Fruit fly (Drosophila melanogaster) whole organism, embryonic: ENCODE results near the gene Bet5.

ENCODE experiments used
- BEAF-32 ChIP-seq: fragments of 200-800 bp; sonication (Bioruptor generic); optimal IDR thresholded peaks from 3 replicates; lab custom pipeline; 2017; ENCODE audit warnings: missing biosample characterization, missing genetic modification characterization, mild to moderate bottlenecking, moderate library complexity, missing genetic modification reagents
- Bgb ChIP-seq: fragments of 200-800 bp; sonication (Bioruptor generic); IDR thresholded peaks from 2 replicates; pipeline ENCODE4 v1.3.6; 2022; ENCODE audit warnings: missing biosample characterization, missing genetic modification characterization; ENCODE audit not compliant: partially characterized antibody
- CG10431 ChIP-seq: fragments of 200-800 bp; sonication (Bioruptor generic); optimal IDR thresholded peaks from 3 replicates; lab custom pipeline; 2018; ENCODE audit warnings: missing biosample characterization, mild to moderate bottlenecking, missing genetic modification characterization
- CG11560 ChIP-seq: fragments of 200-800 bp; sonication (Bioruptor generic); IDR thresholded peaks from 3 replicates; pipeline ENCODE4 v1.3.6; 2022; ENCODE audit warnings: missing biosample characterization, missing genetic modification characterization
- CG1603 ChIP-seq: fragments of 200-800 bp; sonication (Bioruptor generic); optimal IDR thresholded peaks from 2 replicates; lab custom pipeline; 2019; ENCODE audit warnings: missing biosample characterization, mild to moderate bottlenecking, missing genetic modification characterization, moderate library complexity
- CG17186 ChIP-seq: fragments of 200-800 bp; sonication (Bioruptor generic); optimal IDR thresholded peaks from 3 replicates; lab custom pipeline; 2017; ENCODE audit warnings: missing biosample characterization, missing genetic modification reagents, missing genetic modification characterization
- CG17612 ChIP-seq: fragments of 200-800 bp; sonication (Bioruptor generic); IDR thresholded peaks from 2 replicates; pipeline ENCODE4 v1.3.6; 2022; ENCODE audit warnings: missing biosample characterization, missing genetic modification characterization
- CG2120 ChIP-seq: fragments of 200-800 bp; sonication (Bioruptor generic); optimal IDR thresholded peaks from 3 replicates; lab custom pipeline; 2016; ENCODE audit warnings: missing biosample characterization, missing genetic modification characterization
- CG2129 ChIP-seq: fragments of 200-800 bp; sonication (Bioruptor generic); IDR thresholded peaks from 2 replicates; pipeline ENCODE4 v1.3.6; 2022; ENCODE audit warnings: missing biosample characterization, missing genetic modification characterization; ENCODE audit not compliant: partially characterized antibody
- CG2889 ChIP-seq: fragments of 200-800 bp; sonication (Bioruptor generic); IDR thresholded peaks from 3 replicates; pipeline ENCODE4 v1.3.6; 2022; ENCODE audit warnings: missing biosample characterization, missing genetic modification characterization
- CG31224 ChIP-seq: fragments of 200-800 bp; sonication (Bioruptor generic); IDR thresholded peaks from 2 replicates; pipeline ENCODE4 v1.3.6; 2022; ENCODE audit warnings: missing biosample characterization, missing genetic modification characterization
- CG3407 ChIP-seq: fragments of 200-800 bp; sonication (Bioruptor generic); optimal IDR thresholded peaks from 2 replicates; lab custom pipeline; 2018; ENCODE audit warnings: missing biosample characterization, mild to moderate bottlenecking, missing genetic modification characterization
- CG34376 ChIP-seq: fragments of 200-800 bp; sonication (Bioruptor generic); optimal IDR thresholded peaks from 2 replicates; lab custom pipeline; 2018; ENCODE audit warnings: missing biosample characterization, mild to moderate bottlenecking, missing genetic modification characterization
- CG4854 ChIP-seq: fragments of 200-800 bp; sonication (Bioruptor generic); optimal IDR thresholded peaks from 2 replicates; lab custom pipeline; 2016; ENCODE audit warnings: missing biosample characterization, missing genetic modification characterization, inconsistent platforms
- CG6683 ChIP-seq: fragments of 200-800 bp; sonication (Bioruptor generic); optimal IDR thresholded peaks from 2 replicates; lab custom pipeline; 2017; ENCODE audit warnings: missing biosample characterization, mild to moderate bottlenecking, missing genetic modification characterization, missing genetic modification reagents
- CG7372 ChIP-seq: fragments of 200-800 bp; sonication (Bioruptor generic); IDR thresholded peaks from 2 replicates; pipeline ENCODE4 v1.3.6; 2022; ENCODE audit warnings: missing biosample characterization, missing genetic modification characterization
- CG8281 ChIP-seq: fragments of 200-800 bp; sonication (Bioruptor generic); optimal IDR thresholded peaks from 2 replicates; lab custom pipeline; 2018; ENCODE audit warnings: missing biosample characterization, mild to moderate bottlenecking, missing genetic modification characterization, moderate library complexity
- CG9932 ChIP-seq: fragments of 200-800 bp; sonication (Bioruptor generic); IDR thresholded peaks from 2 replicates; pipeline ENCODE4 v1.3.6; 2022; ENCODE audit warnings: missing biosample characterization, missing genetic modification characterization
- CTCF ChIP-seq: fragments of 200-800 bp; sonication (Bioruptor generic); optimal IDR thresholded peaks from 2 replicates; lab custom pipeline; 2017; ENCODE audit warnings: missing biosample characterization, mild to moderate bottlenecking, missing genetic modification characterization, moderate library complexity
- Camta ChIP-seq: fragments of 200-800 bp; sonication (Bioruptor generic); optimal IDR thresholded peaks from 2 replicates; lab custom pipeline; 2016; ENCODE audit warnings: missing biosample characterization, missing genetic modification characterization
- Dbx ChIP-seq: fragments of 200-800 bp; sonication (Bioruptor generic); IDR thresholded peaks from 3 replicates; pipeline ENCODE4 v1.3.6; 2022; ENCODE audit warnings: missing biosample characterization, missing genetic modification characterization
- E2f1 ChIP-seq: fragments of 200-800 bp; sonication (Bioruptor generic); IDR thresholded peaks from 2 replicates; pipeline ENCODE4 v1.3.6; 2022; ENCODE audit warnings: missing biosample characterization, missing genetic modification characterization
- E2f2 ChIP-seq: fragments of 200-800 bp; sonication (Bioruptor generic); IDR thresholded peaks from 2 replicates; pipeline ENCODE4 v1.3.6; 2022; ENCODE audit warnings: missing biosample characterization, missing genetic modification characterization
- HHEX ChIP-seq: fragments of 200-800 bp; sonication (Bioruptor generic); optimal IDR thresholded peaks from 3 replicates; lab custom pipeline; 2017; ENCODE audit warnings: missing biosample characterization, mild to moderate bottlenecking, missing genetic modification characterization, missing genetic modification reagents
- Hmr ChIP-seq: fragments of 200-800 bp; sonication (Bioruptor generic); optimal IDR thresholded peaks from 3 replicates; lab custom pipeline; 2017; ENCODE audit warnings: mild to moderate bottlenecking, missing biosample characterization, missing genetic modification reagents, missing genetic modification characterization
- Lim3 ChIP-seq: fragments of 200-800 bp; sonication (Bioruptor generic); IDR thresholded peaks from 2 replicates; pipeline ENCODE4 v1.3.6; 2022; ENCODE audit warnings: missing biosample characterization, missing genetic modification characterization
- Med ChIP-seq: fragments of 200-800 bp; sonication (Bioruptor generic); peaks from one replicate; lab custom pipeline; 2016; ENCODE audit warnings: missing biosample characterization, missing genetic modification characterization, mild to moderate bottlenecking, inconsistent platforms, moderate library complexity
- Mrtf ChIP-seq: fragments of 200-800 bp; sonication (Bioruptor generic); IDR thresholded peaks from 3 replicates; pipeline ENCODE4 v1.3.6; 2022; ENCODE audit warnings: missing biosample characterization, missing genetic modification characterization
- Nf-YC ChIP-seq: fragments of 200-800 bp; optimal IDR thresholded peaks from 3 replicates; lab custom pipeline; 2019; ENCODE audit warnings: missing biosample characterization, mild to moderate bottlenecking, missing genetic modification characterization, moderate library complexity
- Pdp1 ChIP-seq, 2 experiments: fragments of 200-800 bp; sonication (Bioruptor generic); optimal IDR thresholded peaks; 3 replicates each; lab custom pipeline; 2016; ENCODE audit warnings: missing biosample characterization in 2 of 2, missing genetic modification characterization in 2 of 2, mild to moderate bottlenecking in 1 of 2, moderate library complexity in 1 of 2
- Sox102F ChIP-seq: fragments of 200-800 bp; sonication (Bioruptor generic); optimal IDR thresholded peaks from 2 replicates; lab custom pipeline; 2018; ENCODE audit warnings: missing biosample characterization, mild to moderate bottlenecking, missing genetic modification characterization, moderate library complexity
- Sry-β ChIP-seq: fragments of 200-800 bp; sonication (Bioruptor generic); optimal IDR thresholded peaks from 2 replicates; lab custom pipeline; 2018; ENCODE audit warnings: missing biosample characterization, mild to moderate bottlenecking, missing genetic modification characterization, moderate library complexity
- Trl ChIP-seq, 3 experiments: fragments of >200 bp in 2 of 3; fragments of 200-800 bp in 1 of 3; sonication (Bioruptor generic) in 1 of 3; optimal IDR thresholded peaks; 2 replicates in 1 of 3; 3 replicates in 2 of 3; lab custom pipeline; 2016 to 2017; ENCODE audit warnings: missing biosample characterization in 1 of 3, missing genetic modification characterization in 1 of 3
- Vsx1 ChIP-seq: fragments of 200-800 bp; sonication (Bioruptor generic); optimal IDR thresholded peaks from 2 replicates; lab custom pipeline; 2017; ENCODE audit warnings: missing biosample characterization, mild to moderate bottlenecking, missing genetic modification characterization, missing genetic modification reagents
- ase ChIP-seq: fragments of 200-800 bp; sonication (Bioruptor generic); IDR thresholded peaks from 3 replicates; pipeline ENCODE4 v1.3.6; 2022; ENCODE audit warnings: missing biosample characterization, missing genetic modification characterization
- bab2 ChIP-seq: fragments of 200-800 bp; sonication (Bioruptor generic); optimal IDR thresholded peaks from 2 replicates; lab custom pipeline; 2016; ENCODE audit warnings: missing biosample characterization, missing genetic modification characterization
- cas ChIP-seq: fragments of 200-800 bp; sonication (Bioruptor generic); IDR thresholded peaks from 2 replicates; pipeline ENCODE4 v1.3.6; 2022; ENCODE audit warnings: missing biosample characterization, missing genetic modification characterization
- dimm ChIP-seq: fragments of 200-800 bp; sonication (Bioruptor generic); IDR thresholded peaks from 2 replicates; pipeline ENCODE4 v1.3.6; 2022; ENCODE audit warnings: missing biosample characterization, missing genetic modification characterization
- gcm ChIP-seq: fragments of 200-800 bp; sonication (Bioruptor generic); optimal IDR thresholded peaks from 2 replicates; lab custom pipeline; 2019; ENCODE audit warnings: missing biosample characterization, mild to moderate bottlenecking, missing genetic modification characterization, moderate library complexity
- gro ChIP-seq: fragments of 200-800 bp; sonication (Bioruptor generic); optimal IDR thresholded peaks from 2 replicates; lab custom pipeline; 2016; ENCODE audit warnings: missing biosample characterization, missing genetic modification characterization
- hth ChIP-seq: fragments of >200 bp; optimal IDR thresholded peaks from 2 replicates; lab custom pipeline; 2017; ENCODE audit warnings: inconsistent platforms
- jing ChIP-seq: fragments of 200-800 bp; sonication (Bioruptor generic); optimal IDR thresholded peaks from 2 replicates; lab custom pipeline; 2018; ENCODE audit warnings: missing biosample characterization, mild to moderate bottlenecking, missing genetic modification characterization
- lab ChIP-seq: fragments of 200-800 bp; sonication (Bioruptor generic); optimal IDR thresholded peaks from 3 replicates; lab custom pipeline; 2017; ENCODE audit warnings: missing biosample characterization, missing genetic modification characterization, mild to moderate bottlenecking, moderate library complexity, missing genetic modification reagents
- maf-S ChIP-seq: fragments of 200-800 bp; sonication (Bioruptor generic); optimal IDR thresholded peaks from 2 replicates; lab custom pipeline; 2016; ENCODE audit warnings: missing biosample characterization, missing genetic modification characterization
- mam ChIP-seq: fragments of 200-800 bp; sonication (Bioruptor generic); optimal IDR thresholded peaks from 3 replicates; lab custom pipeline; 2016; ENCODE audit warnings: missing biosample characterization, missing genetic modification characterization
- nmo ChIP-seq: fragments of 200-800 bp; sonication (Bioruptor generic); optimal IDR thresholded peaks from 2 replicates; lab custom pipeline; 2018; ENCODE audit warnings: missing biosample characterization, mild to moderate bottlenecking, missing genetic modification characterization, moderate library complexity
- peb ChIP-seq: fragments of 200-800 bp; sonication (Bioruptor generic); IDR thresholded peaks from 2 replicates; pipeline ENCODE4 v1.3.6; 2022; ENCODE audit warnings: missing biosample characterization, missing genetic modification characterization
- psq ChIP-seq: fragments of 200-800 bp; sonication (Bioruptor generic); optimal IDR thresholded peaks from 2 replicates; lab custom pipeline; 2017; ENCODE audit warnings: missing biosample characterization, missing genetic modification characterization
- sim ChIP-seq: fragments of 200-800 bp; sonication (Bioruptor generic); IDR thresholded peaks from 2 replicates; pipeline ENCODE4 v1.3.6; 2022; ENCODE audit warnings: missing biosample characterization, missing genetic modification characterization
- so ChIP-seq: fragments of 200-800 bp; sonication (Bioruptor generic); IDR thresholded peaks from 3 replicates; pipeline ENCODE4 v1.3.6; 2022; ENCODE audit warnings: missing biosample characterization, missing genetic modification characterization
- zen ChIP-seq: fragments of 200-800 bp; sonication (Bioruptor generic); optimal IDR thresholded peaks from 3 replicates; lab custom pipeline; 2018; ENCODE audit warnings: missing biosample characterization, mild to moderate bottlenecking, missing genetic modification characterization, moderate library complexity

The Bet5 gene

dm6 chr3R:30189836-30190235, 9.8 kb downstream of the Bet5 start (continued):
- 0 out of 3 replicates have a peak, but pooled peaks have one; percentile 36 for TF ChIP-seq CG2889 (GFP tag; lab: Robert Waterston, UW)
- peak; percentile 83 for TF ChIP-seq Sox102F
- peak; percentile 68 for TF ChIP-seq CG31224
- TF ChIP-seq CG11560 (tag; lab: Robert Waterston, UW), result peak; percentile 61; the same call in 1 of the 3 replicates
- TF ChIP-seq CG4854 (GFP tag; lab: Kevin White, UChicago), result peak; percentile 36
- TF ChIP-seq CG17186 (GFP tag; lab: Kevin White, UChicago), result no peak
- no peak for TF ChIP-seq BEAF-32 (GFP tag; lab: Kevin White, UChicago)
- peak; percentile 39 for TF ChIP-seq maf-S (GFP tag; lab: Kevin White, UChicago)
- no peak for TF ChIP-seq Sry-β (GFP tag; lab: Kevin White, UChicago)
- TF ChIP-seq Pdp1 (GFP tag; optimal IDR thresholded peaks at IDR 0.05; lab: Kevin White, UChicago), result peak; percentile 67 to 68
- TF ChIP-seq Camta (GFP tag; lab: Kevin White, UChicago), result no peak
- TF ChIP-seq Hmr, result peak; percentile 52
- peak; percentile 47; the same call in 1 of the 2 replicates for TF ChIP-seq dimm
- peak; percentile 52 for TF ChIP-seq Nf-YC
- peak; percentile 70 for TF ChIP-seq HHEX (GFP tag; lab: Kevin White, UChicago)
- no peak for TF ChIP-seq Trl (optimal IDR thresholded peaks at IDR 0.05; lab: Kevin White, UChicago)
- TF ChIP-seq Trl (GFP tag; optimal IDR thresholded peaks at IDR 0.05; lab: Kevin White, UChicago), result peak; percentile 33
- no peak for TF ChIP-seq psq (GFP tag; lab: Kevin White, UChicago)
- TF ChIP-seq E2f2, result peak; percentile 43; the same call in 1 of the 2 replicates
- TF ChIP-seq peb (GFP tag; lab: Robert Waterston, UW), result peak; percentile 59; the same call in 1 of the 2 replicates
- TF ChIP-seq jing (GFP tag; lab: Kevin White, UChicago), result peak; percentile 53
- TF ChIP-seq CG2129 (GFP tag; lab: Robert Waterston, UW), result no peak
- peak; percentile 78 for TF ChIP-seq CG7372
- peak; percentile 66 for TF ChIP-seq Vsx1 (GFP tag; lab: Kevin White, UChicago)
- no peak for TF ChIP-seq gro (GFP tag; lab: Kevin White, UChicago)
- peak; percentile 68 for TF ChIP-seq CG3407 (GFP tag; lab: Kevin White, UChicago)
- TF ChIP-seq so (GFP tag; lab: Robert Waterston, UW), result peak; percentile 76; the same call in 2 of the 3 replicates
- no peak for TF ChIP-seq hth (lab: Kevin White, UChicago)
- TF ChIP-seq CG1603, result peak; percentile 83
- TF ChIP-seq gcm (GFP tag; lab: Kevin White, UChicago), result peak; percentile 28
- TF ChIP-seq Bgb (GFP tag; lab: Robert Waterston, UW), result no peak
- TF ChIP-seq ase (GFP tag; lab: Robert Waterston, UW), result peak; percentile 86
- peak; percentile 84 for TF ChIP-seq Mrtf (GFP tag; lab: Robert Waterston, UW)
- TF ChIP-seq CG9932 (GFP tag; lab: Robert Waterston, UW), result peak; percentile 49
- peak; percentile 20 for TF ChIP-seq mam (GFP tag; lab: Kevin White, UChicago)
- peak; percentile 95 for TF ChIP-seq Med (GFP tag; lab: Kevin White, UChicago)
- peak; percentile 43 for TF ChIP-seq zen (tag; lab: Kevin White, UChicago)
- peak; percentile 85 for TF ChIP-seq lab (GFP tag; lab: Kevin White, UChicago)
- peak; percentile 3 for TF ChIP-seq CTCF (GFP tag; lab: Kevin White, UChicago)
- peak; percentile 80 for TF ChIP-seq nmo (GFP tag; lab: Kevin White, UChicago)
- peak; percentile 55; the same call in 1 of the 2 replicates for TF ChIP-seq CG17612 (GFP tag; lab: Robert Waterston, UW)
- no peak for TF ChIP-seq cas (GFP tag; lab: Robert Waterston, UW)
- TF ChIP-seq Lim3, result no peak
- TF ChIP-seq CG34376, result no peak
- peak; percentile 87 for TF ChIP-seq E2f1 (GFP tag; lab: Robert Waterston, UW)
- peak; percentile 28 for TF ChIP-seq CG6683 (GFP tag; lab: Kevin White, UChicago)
- TF ChIP-seq bab2, result peak; percentile 34
- peak; percentile 75 for TF ChIP-seq sim
- TF ChIP-seq CG10431 (GFP tag; lab: Kevin White, UChicago), result no peak
- peak; percentile 72 for TF ChIP-seq Dbx (GFP tag; lab: Robert Waterston, UW)
- TF ChIP-seq CG8281 (tag; lab: Kevin White, UChicago), result peak; percentile 33
- TF ChIP-seq CG2120 (GFP tag; lab: Kevin White, UChicago), result peak; percentile 62
